Fruit fly (Drosophila melanogaster): ENCODE measurements around the gene CG17712.

CG17712 gene

DNA sequence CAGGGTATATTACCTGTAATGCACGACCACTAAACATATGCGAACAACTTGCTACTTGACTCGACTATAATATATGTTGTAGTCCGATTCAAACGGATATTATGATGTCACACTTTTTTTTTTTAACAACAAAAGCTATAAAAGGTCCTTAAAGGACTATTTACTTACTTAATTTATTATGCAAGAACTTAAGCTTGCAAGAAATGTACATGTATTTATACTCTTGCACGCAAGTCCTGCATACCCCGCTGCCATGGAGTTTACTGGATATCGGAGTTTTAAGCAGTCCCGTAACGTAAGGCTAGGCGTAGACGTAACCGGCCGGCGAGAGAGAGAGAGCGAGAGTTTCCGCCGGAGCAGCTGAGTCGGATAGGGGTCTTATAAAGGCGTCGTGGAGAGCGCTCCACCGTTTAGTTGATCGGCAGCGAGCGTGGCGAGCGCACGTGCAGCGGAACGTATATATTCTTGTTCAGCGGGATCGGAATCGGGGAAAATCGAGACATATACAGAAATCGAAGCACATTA lies 14.8 kb downstream of the CG17712 start (continued):
- TF ChIP-seq ham (GFP tag; IDR thresholded peaks at IDR 0.05) = 0 out of 2 replicates have a peak, but pooled peaks have one; percentile 51
- TF ChIP-seq Rx (GFP tag; IDR thresholded peaks at IDR 0.05) = peak; percentile 70
- TF ChIP-seq Opbp (GFP tag; IDR thresholded peaks at IDR 0.05; ENCODE audit: partially characterized antibody) = peak; percentile 68; the same call in 2 of the 3 replicates
- no peak for TF ChIP-seq vnd (GFP tag; IDR thresholded peaks at IDR 0.05; ENCODE audit: partially characterized antibody)
- TF ChIP-seq Ets97D (GFP tag; optimal IDR thresholded peaks at IDR 0.05) = peak; percentile 59
- TF ChIP-seq CG10959 (GFP tag; IDR thresholded peaks at IDR 0.05) = peak; percentile 55
- TF ChIP-seq kni (GFP tag; optimal IDR thresholded peaks at IDR 0.05) = no peak
- TF ChIP-seq knrl (GFP tag; IDR thresholded peaks at IDR 0.05; ENCODE audit: partially characterized antibody) = no peak
- peak; percentile 51 for TF ChIP-seq CG8359 (GFP tag; optimal IDR thresholded peaks at IDR 0.05; ENCODE audit: borderline replicate concordance)
- peak; percentile 48; the same call in 1 of the 2 replicates for TF ChIP-seq CG11085 (GFP tag; IDR thresholded peaks at IDR 0.05)
- TF ChIP-seq Xbp1 (GFP tag; optimal IDR thresholded peaks at IDR 0.05) = peak; percentile 92
- peak; percentile 56 for TF ChIP-seq CG18011 (GFP tag; optimal IDR thresholded peaks at IDR 0.05)
- TF ChIP-seq bigmax (GFP tag; optimal IDR thresholded peaks at IDR 0.05) = peak; percentile 21
- peak; percentile 77 for TF ChIP-seq NfI (GFP tag; optimal IDR thresholded peaks at IDR 0.05)
- peak; percentile 89 to 92 for TF ChIP-seq Pdp1 (GFP tag; optimal IDR thresholded peaks at IDR 0.05)
- peak; percentile 63 for TF ChIP-seq E2f2 (GFP tag; IDR thresholded peaks at IDR 0.05)
- TF ChIP-seq psq (GFP tag; optimal IDR thresholded peaks at IDR 0.05) = peak; percentile 73
- TF ChIP-seq sens (GFP tag) = peak; percentile 99
- TF ChIP-seq sens-2 (GFP tag; IDR thresholded peaks at IDR 0.05) = no peak; the same call in 1 of the 2 replicates
- peak; percentile 87 for TF ChIP-seq CG13894 (tag; optimal IDR thresholded peaks at IDR 0.05)
- TF ChIP-seq slbo (GFP tag; IDR thresholded peaks at IDR 0.05) = peak; percentile 80
- TF ChIP-seq shn (GFP tag; optimal IDR thresholded peaks at IDR 0.05) = peak; percentile 91
- peak; percentile 83 for TF ChIP-seq CG10654 (GFP tag; optimal IDR thresholded peaks at IDR 0.05)
- TF ChIP-seq CG2202 (tag; optimal IDR thresholded peaks at IDR 0.05) = peak; percentile 69
- TF ChIP-seq CG34376 (GFP tag; optimal IDR thresholded peaks at IDR 0.05) = peak; percentile 19
- peak; percentile 95 for TF ChIP-seq Drgx (GFP tag; IDR thresholded peaks at IDR 0.05)
- peak; percentile 73 for TF ChIP-seq Mes4 (GFP tag; optimal IDR thresholded peaks at IDR 0.05)
- peak; percentile 76 for TF ChIP-seq fd3F (GFP tag; optimal IDR thresholded peaks at IDR 0.05)
- TF ChIP-seq Camta (GFP tag; optimal IDR thresholded peaks at IDR 0.05) = peak; percentile 93
- TF ChIP-seq sr (GFP tag; IDR thresholded peaks at IDR 0.05) = peak; percentile 45; the same call in 1 of the 3 replicates
- peak; percentile 42; the same call in 1 of the 2 replicates for TF ChIP-seq CG13287 (GFP tag; IDR thresholded peaks at IDR 0.05; ENCODE audit: partially characterized antibody)
- TF ChIP-seq Lpt (GFP tag; optimal IDR thresholded peaks at IDR 0.05) = no peak
- TF ChIP-seq Dek (tag; optimal IDR thresholded peaks at IDR 0.05) = peak; percentile 73
- peak; percentile 66 for TF ChIP-seq B-H1 (GFP tag; IDR thresholded peaks at IDR 0.05)
- TF ChIP-seq insv (GFP tag; optimal IDR thresholded peaks at IDR 0.05) = no peak
- TF ChIP-seq CG6254 (GFP tag; optimal IDR thresholded peaks at IDR 0.05) = peak; percentile 77
- TF ChIP-seq CG3065 (GFP tag; optimal IDR thresholded peaks at IDR 0.05) = peak; percentile 53

DNA sequence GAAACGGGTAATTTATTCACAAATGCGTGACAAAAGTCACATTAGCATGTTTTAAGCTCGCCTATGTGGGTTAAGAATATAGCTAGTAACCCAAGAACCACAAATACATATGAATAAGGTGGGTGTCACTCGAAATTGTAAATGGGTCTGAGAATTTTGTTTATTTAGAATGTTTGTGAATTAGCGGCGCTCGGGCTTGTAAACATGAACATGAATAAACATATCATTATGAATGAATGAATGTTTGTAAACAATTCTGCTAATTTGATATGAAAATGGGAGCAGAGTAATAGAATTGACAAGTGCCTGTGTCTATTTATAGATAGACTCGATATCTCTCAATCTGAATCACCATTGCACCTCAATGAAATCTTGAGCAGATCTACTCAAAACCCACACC lies 16.8 kb downstream of the CG17712 start:
- TF ChIP-seq inv (GFP tag; IDR thresholded peaks at IDR 0.05; ENCODE audit: partially characterized antibody) (no peak), gcm2 (GFP tag; optimal IDR thresholded peaks at IDR 0.05) (no peak), psq (GFP tag; optimal IDR thresholded peaks at IDR 0.05) (no peak), amos (GFP tag; IDR thresholded peaks at IDR 0.05; ENCODE audit: partially characterized antibody) (no peak), Dad (GFP tag; optimal IDR thresholded peaks at IDR 0.05) (no peak), D19B (GFP tag; optimal IDR thresholded peaks at IDR 0.05) (no peak), CG30403 (GFP tag; optimal IDR thresholded peaks at IDR 0.05) (no peak), Hr51 (GFP tag; optimal IDR thresholded peaks at IDR 0.05) (no peak), Bdp1 (GFP tag; optimal IDR thresholded peaks at IDR 0.05) (no peak), CG3281 (GFP tag; optimal IDR thresholded peaks at IDR 0.05) (peak; percentile 40), bab2 (GFP tag; optimal IDR thresholded peaks at IDR 0.05) (no peak), CG8924 (tag; optimal IDR thresholded peaks at IDR 0.05) (no peak), CG14710 (tag; optimal IDR thresholded peaks at IDR 0.05) (peak; percentile 13), seq (GFP tag; IDR thresholded peaks at IDR 0.05) (no peak), ATbp (GFP tag; optimal IDR thresholded peaks at IDR 0.05) (peak; percentile 43), CG1647 (GFP tag; optimal IDR thresholded peaks at IDR 0.05) (no peak)
